Fruit fly (Drosophila melanogaster): ENCODE data around the gene CG17261.

The CG17261 gene

DNA sequence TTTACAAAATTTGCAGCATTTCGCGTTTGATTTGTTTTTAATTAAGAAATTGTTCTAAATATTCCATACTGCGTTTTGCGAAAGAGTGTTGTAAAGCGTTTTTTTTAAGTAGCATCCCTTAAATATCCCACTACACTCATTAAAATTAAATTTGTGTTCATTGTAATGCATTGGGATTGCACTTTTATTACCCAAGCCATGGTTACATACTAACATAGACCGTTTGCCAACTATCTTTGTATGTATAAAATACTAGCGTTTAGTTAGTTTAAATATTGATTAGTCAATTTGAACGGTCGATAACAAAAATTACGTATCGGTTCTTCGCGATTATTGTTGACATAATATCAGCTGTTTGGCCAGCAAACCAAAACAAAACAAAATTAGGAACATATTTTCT, 2.6 kb upstream of the CG17261 start, which contains the start of the genes cnir and CG17221 (continued):
- TF ChIP-seq sc (optimal IDR thresholded peaks at IDR 0.05), result no peak
- no peak for TF ChIP-seq sc (GFP tag; optimal IDR thresholded peaks at IDR 0.05)
- no peak for TF ChIP-seq Usf (GFP tag; optimal IDR thresholded peaks at IDR 0.05)
- no peak for TF ChIP-seq Nf-YA (GFP tag; IDR thresholded peaks at IDR 0.05)
- TF ChIP-seq esg (GFP tag; conservative IDR thresholded peaks at IDR 0.05), result no peak
- TF ChIP-seq CG34224 (GFP tag; IDR thresholded peaks at IDR 0.05; ENCODE audit: partially characterized antibody), result peak; percentile 53
- TF ChIP-seq CG1024 (GFP tag; IDR thresholded peaks at IDR 0.05), result no peak
- peak; percentile 97 for TF ChIP-seq CG10267 (tag; optimal IDR thresholded peaks at IDR 0.05)
- peak; percentile 67 for TF ChIP-seq CG32532 (GFP tag; IDR thresholded peaks at IDR 0.05)
- no peak for TF ChIP-seq Opbp (GFP tag; IDR thresholded peaks at IDR 0.05; ENCODE audit: partially characterized antibody)
- peak; percentile 74 for TF ChIP-seq exex (tag; optimal IDR thresholded peaks at IDR 0.05)
- no peak for TF ChIP-seq bbx (GFP tag; IDR thresholded peaks at IDR 0.05; ENCODE audit: partially characterized antibody)
- TF ChIP-seq Sox100B (GFP tag; optimal IDR thresholded peaks at IDR 0.05), result peak; percentile 44
- peak; percentile 60 to 66 for TF ChIP-seq Hr51 (GFP tag; optimal IDR thresholded peaks at IDR 0.05)
- no peak for TF ChIP-seq Lhr (GFP tag; optimal IDR thresholded peaks at IDR 0.05)
- peak; percentile 72 for TF ChIP-seq Dll (GFP tag; IDR thresholded peaks at IDR 0.05; ENCODE audit: partially characterized antibody)
- peak; percentile 23 for TF ChIP-seq CG8388 (GFP tag; optimal IDR thresholded peaks at IDR 0.05)
- no peak for TF ChIP-seq ab (GFP tag; optimal IDR thresholded peaks at IDR 0.05)
- no peak for TF ChIP-seq Gug (GFP tag; IDR thresholded peaks at IDR 0.05)
- peak; percentile 8 for TF ChIP-seq emc (GFP tag; optimal IDR thresholded peaks at IDR 0.05)
- peak; percentile 74 for TF ChIP-seq CG13424 (tag; optimal IDR thresholded peaks at IDR 0.05)
- no peak for TF ChIP-seq CG15479 (GFP tag; optimal IDR thresholded peaks at IDR 0.05)
- TF ChIP-seq CG7987 (GFP tag; optimal IDR thresholded peaks at IDR 0.05), result peak; percentile 29
- TF ChIP-seq cato (GFP tag; optimal IDR thresholded peaks at IDR 0.05; ENCODE audit: borderline replicate concordance), result peak; percentile 30
- peak; percentile 68 for TF ChIP-seq Rfx (GFP tag; IDR thresholded peaks at IDR 0.05)
- peak; percentile 71 for TF ChIP-seq disco-r (GFP tag; optimal IDR thresholded peaks at IDR 0.05)
- TF ChIP-seq Hmx (GFP tag; optimal IDR thresholded peaks at IDR 0.05), result peak; percentile 52
- TF ChIP-seq ERR (GFP tag; optimal IDR thresholded peaks at IDR 0.05), result peak; percentile 48
- TF ChIP-seq zfh2 (GFP tag; optimal IDR thresholded peaks at IDR 0.05), result peak; percentile 78
- TF ChIP-seq Fer1 (GFP tag; optimal IDR thresholded peaks at IDR 0.05), result peak; percentile 79
- peak; percentile 43 for TF ChIP-seq CG5245 (GFP tag; optimal IDR thresholded peaks at IDR 0.05)
- peak; percentile 77 for TF ChIP-seq mam (GFP tag; optimal IDR thresholded peaks at IDR 0.05)
- TF ChIP-seq Dp (GFP tag; optimal IDR thresholded peaks at IDR 0.05), result peak; percentile 59
- TF ChIP-seq eyg (GFP tag; optimal IDR thresholded peaks at IDR 0.05), result peak; percentile 27
- peak; percentile 68 for TF ChIP-seq CG4424 (GFP tag; optimal IDR thresholded peaks at IDR 0.05)
- TF ChIP-seq CG12391 (tag; optimal IDR thresholded peaks at IDR 0.05), result peak; percentile 78
- TF ChIP-seq CG11085 (GFP tag; IDR thresholded peaks at IDR 0.05), result 0 out of 2 replicates have a peak, but pooled peaks have one; percentile 9
- TF ChIP-seq Mes4 (GFP tag; optimal IDR thresholded peaks at IDR 0.05), result peak; percentile 46
- no peak for TF ChIP-seq CG8359 (GFP tag; optimal IDR thresholded peaks at IDR 0.05; ENCODE audit: borderline replicate concordance)
- TF ChIP-seq E2f2 (GFP tag; IDR thresholded peaks at IDR 0.05), result peak; percentile 47
- peak; percentile 61 for TF ChIP-seq CG9609 (GFP tag; optimal IDR thresholded peaks at IDR 0.05)
- TF ChIP-seq en (GFP tag; optimal IDR thresholded peaks at IDR 0.05), result peak; percentile 39
- TF ChIP-seq HmgD (GFP tag; optimal IDR thresholded peaks at IDR 0.05), result no peak
- TF ChIP-seq ro (GFP tag; IDR thresholded peaks at IDR 0.05), result no peak
- no peak for TF ChIP-seq CG15073 (GFP tag; optimal IDR thresholded peaks at IDR 0.05)
- TF ChIP-seq CG7963 (GFP tag; IDR thresholded peaks at IDR 0.05; ENCODE audit: partially characterized antibody), result no peak
- no peak for TF ChIP-seq Drgx (GFP tag; IDR thresholded peaks at IDR 0.05)
- TF ChIP-seq tio (GFP tag; optimal IDR thresholded peaks at IDR 0.05), result no peak
- TF ChIP-seq caup (GFP tag; optimal IDR thresholded peaks at IDR 0.05; ENCODE audit: severe bottlenecking), result peak; percentile 58
- TF ChIP-seq eve (GFP tag; optimal IDR thresholded peaks at IDR 0.05), result no peak
- TF ChIP-seq pum (GFP tag; optimal IDR thresholded peaks at IDR 0.05), result peak; percentile 69
